Fruit fly (Drosophila melanogaster): ENCODE results near the gene CG34177.

- TF ChIP-seq CG12768 (GFP tag; optimal IDR thresholded peaks at IDR 0.05) = no peak
- TF ChIP-seq ovo (GFP tag; optimal IDR thresholded peaks at IDR 0.05) = no peak
- TF ChIP-seq cnc (optimal IDR thresholded peaks at IDR 0.05) = no peak
- no peak for TF ChIP-seq kay (GFP tag; ENCODE audit: borderline replicate concordance)
- no peak for TF ChIP-seq CG1620 (GFP tag; optimal IDR thresholded peaks at IDR 0.05)
- TF ChIP-seq Clk (GFP tag; optimal IDR thresholded peaks at IDR 0.05) = no peak
- TF ChIP-seq bab1 (GFP tag; optimal IDR thresholded peaks at IDR 0.05) = no peak
- no peak for TF ChIP-seq tj (GFP tag; optimal IDR thresholded peaks at IDR 0.05)
- no peak for TF ChIP-seq CG7101 (tag; optimal IDR thresholded peaks at IDR 0.05)
- no peak for TF ChIP-seq CG33017 (tag; optimal IDR thresholded peaks at IDR 0.05)
- TF ChIP-seq toe (GFP tag; optimal IDR thresholded peaks at IDR 0.05) = no peak
- TF ChIP-seq CG5204 (GFP tag; optimal IDR thresholded peaks at IDR 0.05) = no peak
- TF ChIP-seq Crg-1 (GFP tag; optimal IDR thresholded peaks at IDR 0.05) = peak; percentile 34
- no peak for TF ChIP-seq CG11617 (GFP tag; optimal IDR thresholded peaks at IDR 0.05)
Measured at dm6 chr2L:4463323-4463722, 29.6 kb downstream of the CG34177 start, which contains the start of the genes CG15443 and Paris.

Data from whole organism, adult.